Worm (Caenorhabditis elegans) whole organism, L3 larva: ENCODE data around the gene F46B6.4.

Experiments used
- R02D3.7 ChIP-seq: fragments of 150-350 bp; optimal IDR thresholded peaks from 2 replicates; lab custom pipeline; 2014; ENCODE audit warnings: missing biosample characterization, missing genetic modification characterization
- ZK546.5 ChIP-seq: sonication (generic microtip); optimal IDR thresholded peaks from 2 replicates; lab custom pipeline; 2017; ENCODE audit warnings: missing biosample characterization, missing genetic modification characterization
- aly-2 ChIP-seq: fragments of 150-350 bp; optimal IDR thresholded peaks from 2 replicates; lab custom pipeline; 2014; ENCODE audit warnings: missing biosample characterization, missing genetic modification characterization
- ceh-28 ChIP-seq: fragments of 150-350 bp; optimal IDR thresholded peaks from 2 replicates; lab custom pipeline; 2014; ENCODE audit warnings: missing biosample characterization, missing genetic modification reagents, missing genetic modification characterization
- ceh-82 ChIP-seq: fragments of 150-350 bp; optimal IDR thresholded peaks from 2 replicates; lab custom pipeline; 2014; ENCODE audit warnings: missing biosample characterization, missing genetic modification characterization
- ceh-9 ChIP-seq: sonication (generic microtip); optimal IDR thresholded peaks from 2 replicates; lab custom pipeline; 2018; ENCODE audit warnings: missing biosample characterization, missing genetic modification characterization
- daf-12 ChIP-seq: fragments of 150-350 bp; optimal IDR thresholded peaks from 2 replicates; lab custom pipeline; 2014; ENCODE audit warnings: missing biosample characterization, missing genetic modification reagents, missing genetic modification characterization
- elt-2 ChIP-seq: sonication (generic microtip); optimal IDR thresholded peaks from 2 replicates; lab custom pipeline; 2016; ENCODE audit warnings: missing genetic modification reagents, mild to moderate bottlenecking, missing genetic modification characterization, missing compliant biosample characterization
- elt-3 ChIP-seq, 3 experiments: fragments of 150-350 bp in 1 of 3; sonication (generic microtip) in 2 of 3; optimal IDR thresholded peaks; 2 replicates in 2 of 3; 4 replicates in 1 of 3; lab custom pipeline; 2014 to 2017; ENCODE audit warnings: missing biosample characterization in 3 of 3, missing genetic modification characterization in 3 of 3
- eor-1 ChIP-seq, 2 experiments: fragments of 150-350 bp; optimal IDR thresholded peaks; 2 replicates each; lab custom pipeline; 2014 to 2018; ENCODE audit warnings: missing biosample characterization in 2 of 2, missing genetic modification characterization in 2 of 2
- fkh-10 ChIP-seq: sonication (generic microtip); optimal IDR thresholded peaks from 2 replicates; lab custom pipeline; 2017; ENCODE audit warnings: missing biosample characterization, missing genetic modification reagents, missing genetic modification characterization
- fos-1 ChIP-seq: fragments of 150-350 bp; optimal IDR thresholded peaks from 2 replicates; lab custom pipeline; 2014; ENCODE audit warnings: missing biosample characterization, missing genetic modification characterization
- hmg-11 ChIP-seq: sonication (generic microtip); optimal IDR thresholded peaks from 2 replicates; lab custom pipeline; 2016; ENCODE audit warnings: missing genetic modification characterization, missing compliant biosample characterization
- lin-15B ChIP-seq: fragments of 150-350 bp; optimal IDR thresholded peaks from 2 replicates; lab custom pipeline; 2014; ENCODE audit warnings: missing biosample characterization, missing genetic modification characterization
- lin-39 ChIP-seq: fragments of 150-350 bp; optimal IDR thresholded peaks from 2 replicates; lab custom pipeline; 2018; ENCODE audit warnings: missing biosample characterization, missing genetic modification reagents, missing genetic modification characterization
- lsy-12 ChIP-seq: sonication (generic microtip); optimal IDR thresholded peaks from 2 replicates; lab custom pipeline; 2016; ENCODE audit warnings: mild to moderate bottlenecking, missing genetic modification characterization, missing compliant biosample characterization
- mdl-1 ChIP-seq: fragments of 150-350 bp; optimal IDR thresholded peaks from 2 replicates; lab custom pipeline; 2014; ENCODE audit warnings: missing biosample characterization, missing genetic modification characterization
- mml-1 ChIP-seq: fragments of 150-350 bp; sonication (generic microtip); optimal IDR thresholded peaks from 3 replicates; lab custom pipeline; 2014; ENCODE audit warnings: missing biosample characterization, missing genetic modification characterization
- nfya-1 ChIP-seq: sonication (generic microtip); optimal IDR thresholded peaks from 2 replicates; lab custom pipeline; 2017; ENCODE audit warnings: missing genetic modification characterization, mild to moderate bottlenecking, missing compliant biosample characterization, antibody characterized with exemption, moderate library complexity; ENCODE audit not compliant: insufficient read depth
- nhr-11 ChIP-seq: fragments of 150-350 bp; optimal IDR thresholded peaks from 2 replicates; lab custom pipeline; 2014; ENCODE audit warnings: missing biosample characterization, missing genetic modification characterization
- nhr-12 ChIP-seq: fragments of 150-350 bp; optimal IDR thresholded peaks from 2 replicates; lab custom pipeline; 2014; ENCODE audit warnings: missing biosample characterization, missing genetic modification characterization
- nhr-23 ChIP-seq: fragments of 150-350 bp; optimal IDR thresholded peaks from 2 replicates; lab custom pipeline; 2014; ENCODE audit warnings: missing biosample characterization, missing genetic modification reagents, missing genetic modification characterization
- nhr-25 ChIP-seq: sonication (generic microtip); optimal IDR thresholded peaks from 2 replicates; lab custom pipeline; 2017; ENCODE audit warnings: missing biosample characterization, missing genetic modification characterization
- nhr-28 ChIP-seq: fragments of 150-350 bp; optimal IDR thresholded peaks from 2 replicates; lab custom pipeline; 2014; ENCODE audit warnings: missing biosample characterization, missing genetic modification characterization
- nhr-43 ChIP-seq: sonication (generic microtip); optimal IDR thresholded peaks from 2 replicates; lab custom pipeline; 2016; ENCODE audit warnings: mild to moderate bottlenecking, missing genetic modification characterization, missing compliant biosample characterization; ENCODE audit not compliant: poor library complexity, severe bottlenecking
- nhr-67 ChIP-seq: fragments of 150-350 bp; optimal IDR thresholded peaks from 2 replicates; lab custom pipeline; 2014; ENCODE audit warnings: missing biosample characterization, missing genetic modification characterization
- nhr-76 ChIP-seq: fragments of 150-350 bp; sonication (generic microtip); optimal IDR thresholded peaks from 5 replicates; lab custom pipeline; 2014; ENCODE audit warnings: missing biosample characterization, missing genetic modification characterization
- nhr-77 ChIP-seq: fragments of 150-350 bp; optimal IDR thresholded peaks from 2 replicates; lab custom pipeline; 2014; ENCODE audit warnings: missing biosample characterization, missing genetic modification characterization
- pha-4 ChIP-seq: fragments of 150-350 bp; optimal IDR thresholded peaks from 2 replicates; lab custom pipeline; 2014; ENCODE audit warnings: missing biosample characterization, missing genetic modification reagents, missing genetic modification characterization
- pqm-1 ChIP-seq: fragments of 150-350 bp; optimal IDR thresholded peaks from 2 replicates; lab custom pipeline; 2017; ENCODE audit warnings: missing biosample characterization, missing genetic modification characterization, inconsistent platforms
- sea-2 ChIP-seq: fragments of 150-350 bp; sonication (generic microtip); optimal IDR thresholded peaks from 4 replicates; lab custom pipeline; 2014; ENCODE audit warnings: missing biosample characterization, missing genetic modification reagents, missing genetic modification characterization
- skn-1 ChIP-seq: fragments of 150-350 bp; optimal IDR thresholded peaks from 2 replicates; lab custom pipeline; 2014; ENCODE audit warnings: missing biosample characterization, missing genetic modification characterization
- snpc-4 ChIP-seq: fragments of 150-350 bp; optimal IDR thresholded peaks from 2 replicates; lab custom pipeline; 2014; ENCODE audit warnings: missing biosample characterization, missing genetic modification characterization
- unc-39 ChIP-seq: sonication (generic microtip); optimal IDR thresholded peaks from 4 replicates; lab custom pipeline; 2017; ENCODE audit warnings: missing biosample characterization, missing genetic modification characterization
- unc-62 ChIP-seq: fragments of 150-350 bp; sonication (generic microtip); optimal IDR thresholded peaks from 4 replicates; lab custom pipeline; 2014; ENCODE audit warnings: missing biosample characterization, missing genetic modification reagents, missing genetic modification characterization
- zag-1 ChIP-seq: fragments of 150-350 bp; optimal IDR thresholded peaks from 2 replicates; lab custom pipeline; 2014; ENCODE audit warnings: missing biosample characterization, missing genetic modification characterization
- ztf-11 ChIP-seq: fragments of 150-350 bp; optimal IDR thresholded peaks from 2 replicates; lab custom pipeline; 2014; ENCODE audit warnings: missing biosample characterization, missing genetic modification characterization
- ztf-4 ChIP-seq: fragments of 150-350 bp; optimal IDR thresholded peaks from 2 replicates; lab custom pipeline; 2014; ENCODE audit warnings: missing biosample characterization, missing genetic modification characterization

F46B6.4 gene

DNA sequence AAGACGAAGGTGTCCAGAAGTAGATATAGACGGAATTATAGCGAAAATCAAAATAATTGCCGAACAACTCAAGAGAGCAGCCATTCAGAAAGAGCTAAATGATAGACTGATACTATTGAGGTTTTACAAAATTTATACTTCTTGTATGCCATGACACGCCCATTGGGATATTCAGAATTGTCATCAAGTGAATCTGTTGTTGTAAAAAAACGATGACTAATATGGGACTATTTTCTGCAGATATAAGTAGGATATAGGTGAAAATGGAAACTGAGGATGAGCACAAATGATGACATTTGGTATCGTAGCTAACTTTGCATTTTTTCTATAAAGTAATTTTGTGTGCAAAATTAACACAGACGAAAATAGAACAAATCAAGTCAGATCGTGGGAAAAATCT is 23.6 kb downstream of the F46B6.4 start, which contains the start of gene F58E6.8:
TSS of gene F58E6.8 (minus strand) at position 101 of the 400 bp plus-strand sequence.
- TF ChIP-seq pqm-1 (tag; lab: Kevin White, UChicago) (no peak), nhr-11 (tag; lab: Kevin White, UChicago) (no peak), nhr-28 (tag; lab: Kevin White, UChicago) (no peak), ceh-9 (tag; lab: Kevin White, UChicago) (no peak), unc-39 (tag; lab: Kevin White, UChicago) (no peak), sea-2 (no peak), hmg-11 (tag; lab: Kevin White, UChicago) (no peak), elt-3 (tag; optimal IDR thresholded peaks at IDR 0.05; lab: Kevin White, UChicago) (no peak), lsy-12 (no peak), lin-39 (no peak), ceh-28 (no peak), snpc-4 (tag; lab: Kevin White, UChicago) (no peak), nhr-12 (tag; lab: Kevin White, UChicago) (no peak), daf-12 (tag; lab: Kevin White, UChicago) (no peak), ztf-4 (tag; lab: Kevin White, UChicago) (no peak), mdl-1 (tag; lab: Kevin White, UChicago) (no peak)

DNA sequence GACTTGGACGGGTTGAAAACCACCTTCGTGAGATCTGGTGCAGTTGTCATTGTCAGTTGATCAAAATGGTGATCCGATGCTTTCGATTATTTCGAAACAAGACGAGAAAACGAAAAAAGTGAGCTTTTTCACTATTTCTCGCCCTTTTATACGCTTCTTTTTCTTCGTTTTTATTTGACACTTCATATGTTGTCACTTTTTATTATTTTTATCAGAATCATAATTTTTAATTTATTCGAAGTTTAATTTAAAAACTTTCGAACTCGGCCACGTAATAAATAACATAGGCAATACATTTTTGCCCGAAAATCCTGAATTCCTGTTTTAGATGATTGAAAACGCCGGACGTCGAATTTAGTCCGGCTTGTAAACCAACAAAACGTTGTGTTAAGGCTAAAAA is 24.9 kb downstream of the F46B6.4 start, which contains the start of gene F58E6.5:
TSS of gene F58E6.5 (minus strand) at position 101 of the 400 bp plus-strand sequence.
- TF ChIP-seq eor-1 (tag; optimal IDR thresholded peaks at IDR 0.05; lab: Kevin White, UChicago) = no peak
- TF ChIP-seq nhr-76 (tag; lab: Kevin White, UChicago) = no peak
- TF ChIP-seq mml-1 (tag; lab: Kevin White, UChicago) = no peak
- no peak for TF ChIP-seq daf-12 (tag; lab: Kevin White, UChicago)
- TF ChIP-seq ceh-82 (tag; lab: Kevin White, UChicago) = no peak
- no peak for TF ChIP-seq R02D3.7 (tag; lab: Kevin White, UChicago)
- TF ChIP-seq unc-39 (tag; lab: Kevin White, UChicago) = no peak
- no peak for TF ChIP-seq sea-2
- no peak for TF ChIP-seq elt-3 (tag; optimal IDR thresholded peaks at IDR 0.05; lab: Kevin White, UChicago)
- no peak for TF ChIP-seq lin-39
- TF ChIP-seq pqm-1 (tag; lab: Kevin White, UChicago) = no peak
- no peak for TF ChIP-seq elt-2
- TF ChIP-seq skn-1 (tag; lab: Kevin White, UChicago) = no peak
- no peak for TF ChIP-seq nhr-67 (tag; lab: Kevin White, UChicago)
- no peak for TF ChIP-seq lsy-12
- no peak for TF ChIP-seq nhr-25 (tag; lab: Kevin White, UChicago)
- no peak for TF ChIP-seq nhr-77 (tag; lab: Kevin White, UChicago)
- no peak for TF ChIP-seq nhr-43 (tag; lab: Kevin White, UChicago)

DNA sequence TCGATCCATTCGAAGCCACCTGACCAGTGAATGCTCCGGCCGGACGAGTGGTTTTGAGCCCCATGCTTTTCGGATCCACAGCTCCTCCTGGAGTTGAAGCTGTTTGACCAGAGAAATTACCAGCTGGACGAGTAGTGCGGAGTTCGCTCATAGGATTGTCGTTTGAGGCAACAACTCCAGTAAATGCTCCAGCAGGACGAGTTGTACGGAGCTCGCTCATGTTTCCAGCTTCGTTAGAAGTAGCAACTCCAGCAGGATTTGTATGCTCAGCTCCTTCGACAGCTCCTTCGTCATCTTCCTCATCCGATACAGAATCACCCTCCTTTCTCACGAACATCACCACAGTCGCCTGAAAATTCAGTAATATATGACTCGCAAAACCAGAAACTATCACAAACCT is 25.8 kb downstream of the F46B6.4 start:
- no peak for TF ChIP-seq pqm-1 (tag; lab: Kevin White, UChicago)
- TF ChIP-seq nhr-12 (tag; lab: Kevin White, UChicago) = no peak
- TF ChIP-seq skn-1 (tag; lab: Kevin White, UChicago) = no peak
- TF ChIP-seq nhr-23 (tag; lab: Kevin White, UChicago) = no peak
- no peak for TF ChIP-seq nhr-25 (tag; lab: Kevin White, UChicago)
- TF ChIP-seq, all 47 proteins: peak for 0

- TF ChIP-seq lin-15B (tag; lab: Kevin White, UChicago) (no peak), sea-2 (no peak), nhr-28 (tag; lab: Kevin White, UChicago) (no peak), nhr-77 (tag; lab: Kevin White, UChicago) (no peak), nhr-11 (tag; lab: Kevin White, UChicago) (no peak), fkh-10 (no peak), zag-1 (tag; lab: Kevin White, UChicago) (no peak), nhr-76 (tag; lab: Kevin White, UChicago) (no peak)
Measured at ce11 chrV:9752918-9753317, 26.4 kb downstream of the F46B6.4 start, which contains the start of gene F58E6.6. F58E6.6 (minus strand) TSS chrV:9753018.

- no peak for TF ChIP-seq fos-1
- no peak for TF ChIP-seq aly-2
- no peak for TF ChIP-seq mdl-1 (tag; lab: Kevin White, UChicago)
- no peak for TF ChIP-seq nhr-23 (tag; lab: Kevin White, UChicago)
- TF ChIP-seq nhr-12 (tag; lab: Kevin White, UChicago) = no peak
- no peak for TF ChIP-seq nhr-25 (tag; lab: Kevin White, UChicago)
- no peak for TF ChIP-seq ztf-11 (tag; lab: Kevin White, UChicago)
- no peak for TF ChIP-seq pha-4
- TF ChIP-seq ZK546.5 = no peak
- no peak for TF ChIP-seq unc-62 (GFP tag; lab: Kevin White, UChicago)
- TF ChIP-seq fkh-10 = no peak
- TF ChIP-seq eor-1 (tag; optimal IDR thresholded peaks at IDR 0.05; lab: Kevin White, UChicago) = no peak
- no peak for TF ChIP-seq nfya-1 (tag; lab: Kevin White, UChicago)
- no peak for TF ChIP-seq ceh-82 (tag; lab: Kevin White, UChicago)
- TF ChIP-seq, all 47 proteins: peak for 0
Measured at ce11 chrV:9750308-9750707, 29.0 kb downstream of the F46B6.4 start, which contains the start of gene F58E6.4. F58E6.4 (minus strand) TSS chrV:9750408.
